Fruit fly (Drosophila melanogaster) whole organism, embryonic: Measurements from ENCODE around the gene dnc.

ENCODE experiments used
- Asciz ChIP-seq: fragments of 200-800 bp; sonication (Bioruptor generic); optimal IDR thresholded peaks from 2 replicates; lab custom pipeline; 2017; ENCODE audit warnings: missing biosample characterization, mild to moderate bottlenecking, missing genetic modification characterization, missing genetic modification reagents
- BEAF-32 ChIP-seq: fragments of 200-800 bp; sonication (Bioruptor generic); optimal IDR thresholded peaks from 3 replicates; lab custom pipeline; 2017; ENCODE audit warnings: missing biosample characterization, missing genetic modification characterization, mild to moderate bottlenecking, moderate library complexity, missing genetic modification reagents
- CG10431 ChIP-seq: fragments of 200-800 bp; sonication (Bioruptor generic); optimal IDR thresholded peaks from 3 replicates; lab custom pipeline; 2018; ENCODE audit warnings: missing biosample characterization, mild to moderate bottlenecking, missing genetic modification characterization
- CG11398 ChIP-seq: fragments of 200-800 bp; sonication (Bioruptor generic); optimal IDR thresholded peaks from 2 replicates; lab custom pipeline; 2016; ENCODE audit warnings: missing biosample characterization, missing genetic modification characterization
- CG1233 ChIP-seq: fragments of 200-800 bp; sonication (Bioruptor generic); optimal IDR thresholded peaks from 4 replicates; lab custom pipeline; 2018; ENCODE audit warnings: missing biosample characterization, mild to moderate bottlenecking, missing genetic modification characterization
- CG12391 ChIP-seq: fragments of 200-800 bp; sonication (Bioruptor generic); optimal IDR thresholded peaks from 3 replicates; lab custom pipeline; 2018; ENCODE audit warnings: missing biosample characterization, mild to moderate bottlenecking, missing genetic modification characterization, moderate library complexity
- CG12659 ChIP-seq: fragments of 200-800 bp; sonication (Bioruptor generic); optimal IDR thresholded peaks from 3 replicates; lab custom pipeline; 2017; ENCODE audit warnings: mild to moderate bottlenecking, missing biosample characterization, missing genetic modification reagents, missing genetic modification characterization
- CG13287 ChIP-seq: fragments of 200-800 bp; sonication (Bioruptor generic); IDR thresholded peaks from 2 replicates; pipeline ENCODE4 v1.3.6; 2022; ENCODE audit warnings: missing biosample characterization, missing genetic modification characterization; ENCODE audit not compliant: partially characterized antibody
- CG14050 ChIP-seq: fragments of 200-800 bp; sonication (Bioruptor generic); IDR thresholded peaks from 3 replicates; pipeline ENCODE4 v1.3.6; 2022; ENCODE audit warnings: missing biosample characterization, missing genetic modification characterization
- CG1602 ChIP-seq: fragments of 200-800 bp; sonication (Bioruptor generic); optimal IDR thresholded peaks from 3 replicates; lab custom pipeline; 2016; ENCODE audit warnings: missing biosample characterization, missing genetic modification characterization
- CG1832 ChIP-seq: fragments of 200-800 bp; sonication (Bioruptor generic); optimal IDR thresholded peaks from 2 replicates; lab custom pipeline; 2017; ENCODE audit warnings: missing biosample characterization, mild to moderate bottlenecking, missing genetic modification characterization, inconsistent platforms
- CG18476 ChIP-seq: fragments of 200-800 bp; sonication (Bioruptor generic); optimal IDR thresholded peaks from 2 replicates; lab custom pipeline; 2016; ENCODE audit warnings: missing biosample characterization, mild to moderate bottlenecking, missing genetic modification characterization
- CG2202 ChIP-seq: fragments of 200-800 bp; sonication (Bioruptor generic); optimal IDR thresholded peaks from 2 replicates; lab custom pipeline; 2018; ENCODE audit warnings: missing biosample characterization, mild to moderate bottlenecking, missing genetic modification characterization
- CG31224 ChIP-seq: fragments of 200-800 bp; sonication (Bioruptor generic); IDR thresholded peaks from 2 replicates; pipeline ENCODE4 v1.3.6; 2022; ENCODE audit warnings: missing biosample characterization, missing genetic modification characterization
- CG3407 ChIP-seq: fragments of 200-800 bp; sonication (Bioruptor generic); optimal IDR thresholded peaks from 2 replicates; lab custom pipeline; 2018; ENCODE audit warnings: missing biosample characterization, mild to moderate bottlenecking, missing genetic modification characterization
- CG34376 ChIP-seq: fragments of 200-800 bp; sonication (Bioruptor generic); optimal IDR thresholded peaks from 2 replicates; lab custom pipeline; 2018; ENCODE audit warnings: missing biosample characterization, mild to moderate bottlenecking, missing genetic modification characterization
- CG6765 ChIP-seq: fragments of 200-800 bp; sonication (Bioruptor generic); optimal IDR thresholded peaks from 3 replicates; lab custom pipeline; 2017; ENCODE audit warnings: missing biosample characterization, mild to moderate bottlenecking, missing genetic modification characterization
- CG6791 ChIP-seq: fragments of 200-800 bp; sonication (Bioruptor generic); IDR thresholded peaks from 3 replicates; pipeline ENCODE4 v1.3.6; 2022; ENCODE audit warnings: missing biosample characterization, missing genetic modification characterization; ENCODE audit not compliant: partially characterized antibody
- CG7987 ChIP-seq: fragments of 200-800 bp; sonication (Bioruptor generic); optimal IDR thresholded peaks from 2 replicates; lab custom pipeline; 2018; ENCODE audit warnings: missing biosample characterization, mild to moderate bottlenecking, missing genetic modification characterization, moderate library complexity
- D19B ChIP-seq: fragments of 200-800 bp; sonication (Bioruptor generic); optimal IDR thresholded peaks from 2 replicates; lab custom pipeline; 2017; ENCODE audit warnings: missing biosample characterization, mild to moderate bottlenecking, missing genetic modification characterization
- Doc2 ChIP-seq: fragments of 200-800 bp; sonication (Bioruptor generic); IDR thresholded peaks from 2 replicates; pipeline ENCODE4 v1.3.6; 2022; ENCODE audit warnings: missing biosample characterization, missing genetic modification characterization
- E2f1 ChIP-seq: fragments of 200-800 bp; sonication (Bioruptor generic); IDR thresholded peaks from 2 replicates; pipeline ENCODE4 v1.3.6; 2022; ENCODE audit warnings: missing biosample characterization, missing genetic modification characterization
- MTF-1 ChIP-seq: fragments of 200-800 bp; sonication (Bioruptor generic); optimal IDR thresholded peaks from 2 replicates; lab custom pipeline; 2018; ENCODE audit warnings: missing biosample characterization, mild to moderate bottlenecking, missing genetic modification characterization, borderline replicate concordance
- Mad ChIP-seq: fragments of 200-800 bp; sonication (Bioruptor generic); optimal IDR thresholded peaks from 2 replicates; lab custom pipeline; 2016; ENCODE audit warnings: missing biosample characterization, missing genetic modification characterization
- Myb ChIP-seq: fragments of 200-800 bp; sonication (Bioruptor generic); optimal IDR thresholded peaks from 2 replicates; lab custom pipeline; 2016; ENCODE audit warnings: missing biosample characterization, missing genetic modification characterization
- Nf-YB ChIP-seq: fragments of 200-800 bp; sonication (Bioruptor generic); optimal IDR thresholded peaks from 3 replicates; lab custom pipeline; 2019; ENCODE audit warnings: missing biosample characterization, mild to moderate bottlenecking, missing genetic modification characterization, moderate library complexity
- Ptx1 ChIP-seq: fragments of 200-800 bp; sonication (Bioruptor generic); IDR thresholded peaks from 2 replicates; pipeline ENCODE4 v1.3.6; 2022; ENCODE audit warnings: missing biosample characterization, missing genetic modification characterization
- Rx ChIP-seq: fragments of 200-800 bp; sonication (Bioruptor generic); IDR thresholded peaks from 2 replicates; pipeline ENCODE4 v1.3.6; 2022; ENCODE audit warnings: missing biosample characterization, missing genetic modification characterization
- Spps ChIP-seq: fragments of 200-800 bp; sonication (Bioruptor generic); optimal IDR thresholded peaks from 2 replicates; lab custom pipeline; 2018; ENCODE audit warnings: missing biosample characterization, mild to moderate bottlenecking, missing genetic modification characterization
- bowl ChIP-seq: fragments of 200-800 bp; sonication (Bioruptor generic); IDR thresholded peaks from 2 replicates; pipeline ENCODE4 v1.3.6; 2022; ENCODE audit warnings: missing biosample characterization, missing genetic modification characterization
- disco-r ChIP-seq: fragments of 200-800 bp; sonication (Bioruptor generic); optimal IDR thresholded peaks from 2 replicates; lab custom pipeline; 2016; ENCODE audit warnings: missing biosample characterization, missing genetic modification characterization
- exex ChIP-seq: fragments of 200-800 bp; sonication (Bioruptor generic); optimal IDR thresholded peaks from 4 replicates; lab custom pipeline; 2018; ENCODE audit warnings: missing biosample characterization, mild to moderate bottlenecking, missing genetic modification characterization, moderate library complexity
- inv ChIP-seq: fragments of 200-800 bp; sonication (Bioruptor generic); IDR thresholded peaks from 2 replicates; pipeline ENCODE4 v1.3.6; 2022; ENCODE audit warnings: missing biosample characterization, missing genetic modification characterization; ENCODE audit not compliant: partially characterized antibody
- knrl ChIP-seq: fragments of 200-800 bp; sonication (Bioruptor generic); IDR thresholded peaks from 3 replicates; pipeline ENCODE4 v1.3.6; 2022; ENCODE audit warnings: missing biosample characterization, missing genetic modification characterization; ENCODE audit not compliant: partially characterized antibody
- lab ChIP-seq: fragments of 200-800 bp; sonication (Bioruptor generic); optimal IDR thresholded peaks from 3 replicates; lab custom pipeline; 2017; ENCODE audit warnings: missing biosample characterization, missing genetic modification characterization, mild to moderate bottlenecking, moderate library complexity, missing genetic modification reagents
- lbe ChIP-seq: fragments of 200-800 bp; sonication (Bioruptor generic); optimal IDR thresholded peaks from 2 replicates; lab custom pipeline; 2016; ENCODE audit warnings: missing biosample characterization, mild to moderate bottlenecking, missing genetic modification characterization
- mam ChIP-seq: fragments of 200-800 bp; sonication (Bioruptor generic); optimal IDR thresholded peaks from 3 replicates; lab custom pipeline; 2016; ENCODE audit warnings: missing biosample characterization, missing genetic modification characterization
- nerfin-2 ChIP-seq: fragments of 200-800 bp; sonication (Bioruptor generic); IDR thresholded peaks from 2 replicates; pipeline ENCODE4 v1.3.6; 2022; ENCODE audit warnings: missing biosample characterization, missing genetic modification characterization; ENCODE audit not compliant: partially characterized antibody
- p53 ChIP-seq: fragments of 200-800 bp; sonication (Bioruptor generic); optimal IDR thresholded peaks from 2 replicates; lab custom pipeline; 2016; ENCODE audit warnings: missing biosample characterization, missing genetic modification characterization
- pros ChIP-seq: fragments of 200-800 bp; sonication (Bioruptor generic); optimal IDR thresholded peaks from 3 replicates; lab custom pipeline; 2019; ENCODE audit warnings: missing biosample characterization, mild to moderate bottlenecking, missing genetic modification characterization, moderate library complexity
- run ChIP-seq: fragments of 200-800 bp; sonication (Bioruptor generic); optimal IDR thresholded peaks from 3 replicates; lab custom pipeline; 2018; ENCODE audit warnings: missing biosample characterization, mild to moderate bottlenecking, missing genetic modification characterization
- sens ChIP-seq: fragments of 200-800 bp; sonication (Bioruptor generic); peaks from one replicate; lab custom pipeline; 2016; ENCODE audit warnings: missing biosample characterization, missing genetic modification characterization
- sim ChIP-seq: fragments of 200-800 bp; sonication (Bioruptor generic); IDR thresholded peaks from 2 replicates; pipeline ENCODE4 v1.3.6; 2022; ENCODE audit warnings: missing biosample characterization, missing genetic modification characterization
- slp2 ChIP-seq: fragments of 200-800 bp; sonication (Bioruptor generic); optimal IDR thresholded peaks from 2 replicates; lab custom pipeline; 2016; ENCODE audit warnings: missing biosample characterization, missing genetic modification characterization
- stc ChIP-seq: fragments of 200-800 bp; sonication (Bioruptor generic); IDR thresholded peaks from 2 replicates; pipeline ENCODE4 v1.3.6; 2022; ENCODE audit warnings: missing biosample characterization, missing genetic modification characterization
- tgo ChIP-seq: fragments of 200-800 bp; sonication (Bioruptor generic); IDR thresholded peaks from 3 replicates; pipeline ENCODE4 v1.3.6; 2022; ENCODE audit warnings: missing biosample characterization, missing genetic modification characterization
- zen2 ChIP-seq: fragments of 200-800 bp; sonication (Bioruptor generic); IDR thresholded peaks from 3 replicates; pipeline ENCODE4 v1.3.6; 2022; ENCODE audit warnings: missing biosample characterization, missing genetic modification characterization; ENCODE audit not compliant: partially characterized antibody

The dnc gene

DNA sequence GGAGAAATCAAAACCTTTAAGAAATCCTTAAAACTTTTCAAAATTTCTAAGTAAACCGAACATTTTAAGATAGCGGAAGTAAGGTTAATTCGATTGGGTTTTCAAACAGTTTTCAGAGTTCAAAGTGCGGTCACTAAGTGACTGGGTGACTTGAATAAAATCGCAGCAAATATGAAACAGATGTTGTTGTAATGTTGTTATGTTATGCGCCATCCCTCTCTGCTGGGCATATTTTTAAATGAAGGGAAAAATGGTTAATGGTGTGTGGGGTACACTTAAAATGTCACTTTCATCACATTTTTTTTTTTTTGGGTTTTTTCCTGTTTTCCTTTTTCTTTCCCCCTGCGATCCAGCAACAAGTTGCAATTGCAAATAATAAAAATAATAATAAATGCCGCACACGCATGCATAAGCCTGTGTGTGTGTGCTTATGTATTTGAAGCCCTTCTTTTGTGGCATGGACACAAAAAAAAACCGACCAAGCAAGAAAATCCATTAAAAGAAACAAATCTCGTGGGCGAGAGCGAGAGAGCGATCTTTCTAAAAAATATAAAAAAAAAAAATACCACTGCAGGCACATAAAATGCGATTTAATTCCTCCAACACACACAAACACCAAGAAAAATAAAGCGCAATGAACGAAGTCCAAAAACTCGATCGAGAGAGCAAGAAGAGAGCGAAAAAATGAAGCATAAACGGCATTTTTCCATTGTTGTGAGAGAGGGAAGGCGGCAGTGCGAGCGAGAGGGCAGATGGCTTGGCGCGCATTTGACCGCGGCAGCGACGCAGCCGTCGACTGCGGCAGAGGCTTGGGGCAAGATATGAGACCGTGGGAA lies 14.5 kb upstream of the dnc start (continued):
- no peak for TF ChIP-seq stc (GFP tag; lab: Robert Waterston, UW)
- TF ChIP-seq exex (tag; lab: Kevin White, UChicago): no peak
- no peak for TF ChIP-seq knrl (GFP tag; lab: Robert Waterston, UW)
- TF ChIP-seq zen2: no peak
- TF ChIP-seq CG14050 (GFP tag; lab: Robert Waterston, UW): no peak
- TF ChIP-seq bowl (GFP tag; lab: Robert Waterston, UW): no peak
- TF ChIP-seq Myb (GFP tag; lab: Kevin White, UChicago): no peak
- TF ChIP-seq pros (GFP tag; lab: Kevin White, UChicago): peak; percentile 47
- no peak for TF ChIP-seq CG3407
- peak; percentile 82 for TF ChIP-seq CG1832 (GFP tag; lab: Kevin White, UChicago)
- no peak for TF ChIP-seq CG1233
- no peak for TF ChIP-seq BEAF-32 (GFP tag; lab: Kevin White, UChicago)
- no peak for TF ChIP-seq CG2202 (tag; lab: Kevin White, UChicago)
- no peak for TF ChIP-seq Doc2
- no peak for TF ChIP-seq lbe
- no peak for TF ChIP-seq CG31224 (GFP tag; lab: Robert Waterston, UW)
- TF ChIP-seq CG18476 (GFP tag; lab: Kevin White, UChicago): no peak
- TF ChIP-seq Spps (tag; lab: Kevin White, UChicago): no peak
- no peak for TF ChIP-seq Asciz (GFP tag; lab: Kevin White, UChicago)
- no peak for TF ChIP-seq CG1602 (GFP tag; lab: Kevin White, UChicago)
- TF ChIP-seq inv (GFP tag; lab: Robert Waterston, UW): no peak
- no peak for TF ChIP-seq Rx (GFP tag; lab: Robert Waterston, UW)
- no peak for TF ChIP-seq sim
- no peak for TF ChIP-seq CG34376
- TF ChIP-seq D19B (GFP tag; lab: Kevin White, UChicago): no peak
- TF ChIP-seq sens (GFP tag; lab: Kevin White, UChicago): peak; percentile 36

DNA sequence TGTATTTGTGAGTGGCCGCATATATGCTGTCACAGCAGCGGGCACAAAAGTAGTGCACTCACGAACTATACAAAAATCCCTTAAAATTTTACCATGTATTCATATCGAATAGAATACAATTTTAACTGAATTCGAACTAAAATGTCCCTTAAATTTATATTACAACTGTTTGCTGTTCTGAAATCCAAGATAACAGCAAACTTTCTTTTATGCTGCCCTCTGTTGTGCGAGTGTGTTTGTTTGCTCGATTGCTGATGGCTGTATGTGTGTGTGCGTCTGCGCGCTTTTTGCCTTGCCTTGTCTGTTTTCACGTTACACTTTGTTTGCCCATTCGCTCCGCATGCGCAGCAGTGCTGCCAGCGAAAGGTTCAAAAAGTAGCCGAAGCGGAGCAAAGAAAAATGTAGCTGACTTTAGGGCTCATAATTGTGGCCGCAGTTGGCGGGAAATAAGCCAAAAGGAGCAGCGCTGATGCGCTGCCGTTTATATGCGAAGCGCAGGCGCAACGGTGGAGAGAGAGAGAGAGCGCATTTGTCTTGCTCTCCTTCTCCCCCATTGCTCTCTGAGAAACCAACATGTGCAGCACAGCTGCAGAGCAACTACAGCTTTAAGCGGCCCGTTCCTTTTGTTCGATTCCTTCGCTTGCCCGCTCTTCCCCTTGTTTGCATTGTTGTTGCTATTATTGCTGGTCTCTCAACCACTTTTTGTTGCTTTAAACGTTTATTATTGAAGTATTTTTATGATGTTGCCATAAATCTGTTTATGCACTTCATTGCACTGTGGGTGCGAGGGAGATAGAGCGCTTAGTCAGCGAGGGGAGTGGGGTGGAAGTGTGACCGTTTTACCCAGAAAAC lies 13.6 kb upstream of the dnc start:
- TF ChIP-seq CG10431 (GFP tag; lab: Kevin White, UChicago) (peak; percentile 84), nerfin-2 (GFP tag; lab: Robert Waterston, UW) (no peak), mam (peak; percentile 89), Ptx1 (GFP tag; lab: Robert Waterston, UW) (peak; percentile 93), slp2 (GFP tag; lab: Kevin White, UChicago) (peak; percentile 82), CG6791 (GFP tag; lab: Robert Waterston, UW) (no peak), Nf-YB (GFP tag; lab: Kevin White, UChicago) (peak; percentile 83), E2f1 (peak; percentile 92), CG13287 (GFP tag; lab: Robert Waterston, UW) (no peak), CG6765 (GFP tag; lab: Kevin White, UChicago) (peak; percentile 64), Mad (GFP tag; lab: Kevin White, UChicago) (peak; percentile 91), lab (GFP tag; lab: Kevin White, UChicago) (peak; percentile 92), CG7987 (peak; percentile 68), CG12391 (tag; lab: Kevin White, UChicago) (peak; percentile 96), disco-r (GFP tag; lab: Kevin White, UChicago) (peak; percentile 78), CG11398 (GFP tag; lab: Kevin White, UChicago) (peak; percentile 90), CG12659 (GFP tag; lab: Kevin White, UChicago) (peak; percentile 93), tgo (GFP tag; lab: Robert Waterston, UW) (peak; percentile 94), p53 (peak; percentile 78), MTF-1 (peak; percentile 81), run (tag; lab: Kevin White, UChicago) (peak; percentile 82)
